Worm (Caenorhabditis elegans) whole organism, young adult: ENCODE data around the gene srw-24.

Experiments used
- B0261.1 ChIP-seq: sonication (generic microtip); optimal IDR thresholded peaks from 2 replicates; lab custom pipeline; 2016; ENCODE audit warnings: mild to moderate bottlenecking, missing genetic modification characterization, moderate library complexity, missing compliant biosample characterization
- F23B12.7 ChIP-seq: sonication (generic microtip); optimal IDR thresholded peaks from 2 replicates; lab custom pipeline; 2017; ENCODE audit warnings: missing genetic modification characterization, mild to moderate bottlenecking, missing compliant biosample characterization, antibody characterized with exemption, moderate library complexity; ENCODE audit not compliant: insufficient read depth
- K12H6.12 ChIP-seq: fragments of 200-800 bp; sonication (Bioruptor generic); optimal IDR thresholded peaks from 2 replicates; lab custom pipeline; 2018; ENCODE audit warnings: mild to moderate bottlenecking, missing genetic modification characterization, missing compliant biosample characterization
- Y53G8AR.9 ChIP-seq: fragments of 200-800 bp; sonication (Bioruptor generic); conservative IDR thresholded peaks from 2 replicates; pipeline ENCODE4 v1.3.6; 2022; ENCODE audit warnings: missing genetic modification reagents, missing genetic modification characterization, missing compliant biosample characterization
- akir-1 ChIP-seq: fragments of 200-800 bp; sonication (Bioruptor generic); optimal IDR thresholded peaks from 2 replicates; lab custom pipeline; 2018; ENCODE audit warnings: mild to moderate bottlenecking, missing genetic modification characterization, moderate library complexity, missing compliant biosample characterization
- aptf-2 ChIP-seq: fragments of 200-800 bp; sonication (Bioruptor generic); conservative IDR thresholded peaks from 2 replicates; pipeline ENCODE4 v1.3.6; 2022; ENCODE audit warnings: missing genetic modification reagents, missing genetic modification characterization, missing compliant biosample characterization
- aptf-3 ChIP-seq: fragments of 200-800 bp; sonication (Bioruptor generic); IDR thresholded peaks from 2 replicates; pipeline ENCODE4 v1.3.6; 2022; ENCODE audit warnings: missing genetic modification characterization, missing compliant biosample characterization
- athp-1 ChIP-seq: sonication (generic microtip); optimal IDR thresholded peaks from 2 replicates; lab custom pipeline; 2017; ENCODE audit warnings: mild to moderate bottlenecking, missing genetic modification characterization, missing compliant biosample characterization
- bed-2 ChIP-seq: fragments of 200-800 bp; sonication (Bioruptor generic); IDR thresholded peaks from 2 replicates; pipeline ENCODE4 v1.3.6; 2022; ENCODE audit warnings: missing genetic modification reagents, missing genetic modification characterization, missing compliant biosample characterization
- cebp-1 ChIP-seq, 2 experiments: fragments of 200-800 bp in 1 of 2; sonication (Bioruptor generic) in 1 of 2; sonication (generic microtip) in 1 of 2; IDR thresholded peaks in 1 of 2; optimal IDR thresholded peaks in 1 of 2; 2 replicates each; pipeline versions ENCODE4 v1.3.6 to Lab custom; 2017 to 2022; ENCODE audit warnings: missing compliant biosample characterization in 2 of 2, missing genetic modification characterization in 2 of 2, mild to moderate bottlenecking in 1 of 2, missing genetic modification reagents in 1 of 2, moderate library complexity in 1 of 2
- cebp-2 ChIP-seq: fragments of 200-800 bp; sonication (Bioruptor generic); IDR thresholded peaks from 2 replicates; pipeline ENCODE4 v1.3.6; 2022; ENCODE audit warnings: missing genetic modification characterization, missing compliant biosample characterization
- ceh-100 ChIP-seq: fragments of 200-800 bp; sonication (Bioruptor generic); IDR thresholded peaks from 2 replicates; pipeline ENCODE4 v1.3.6; 2022; ENCODE audit warnings: missing genetic modification reagents, missing genetic modification characterization, missing compliant biosample characterization
- egrh-3 ChIP-seq: fragments of 200-800 bp; sonication (Bioruptor generic); IDR thresholded peaks from 2 replicates; pipeline ENCODE4 v1.3.6; 2022; ENCODE audit warnings: missing genetic modification reagents, missing genetic modification characterization, missing compliant biosample characterization
- ekl-4 ChIP-seq: fragments of 200-800 bp; sonication (Bioruptor generic); IDR thresholded peaks from 2 replicates; pipeline ENCODE4 v1.3.6; 2022; ENCODE audit warnings: missing genetic modification reagents, missing genetic modification characterization, missing compliant biosample characterization
- hlh-12 ChIP-seq: sonication (generic microtip); optimal IDR thresholded peaks from 2 replicates; lab custom pipeline; 2016; ENCODE audit warnings: missing genetic modification characterization, missing compliant biosample characterization
- hlh-26 ChIP-seq: fragments of 200-800 bp; sonication (Bioruptor generic); conservative IDR thresholded peaks from 2 replicates; pipeline ENCODE4 v1.3.6; 2022; ENCODE audit warnings: missing genetic modification reagents, missing genetic modification characterization, missing compliant biosample characterization
- let-607 ChIP-seq, 2 experiments: fragments of 200-800 bp in 1 of 2; sonication (Bioruptor generic) in 1 of 2; sonication (generic microtip) in 1 of 2; optimal IDR thresholded peaks; 2 replicates each; lab custom pipeline; 2016 to 2018; ENCODE audit warnings: mild to moderate bottlenecking in 2 of 2, missing compliant biosample characterization in 2 of 2, missing genetic modification characterization in 2 of 2, moderate library complexity in 2 of 2, missing genotype in 1 of 2
- lin-26 ChIP-seq: fragments of 200-800 bp; sonication (Bioruptor generic); IDR thresholded peaks from 2 replicates; pipeline ENCODE4 v1.3.6; 2022; ENCODE audit warnings: missing genetic modification reagents, missing genetic modification characterization, missing compliant biosample characterization
- lir-1 ChIP-seq: fragments of 200-800 bp; sonication (Bioruptor generic); conservative IDR thresholded peaks from 2 replicates; pipeline ENCODE4 v1.3.6; 2022; ENCODE audit warnings: missing genetic modification reagents, missing genetic modification characterization, missing compliant biosample characterization
- nfya-1 ChIP-seq: sonication (generic microtip); optimal IDR thresholded peaks from 2 replicates; lab custom pipeline; 2017; ENCODE audit warnings: antibody characterized with exemption, missing compliant biosample characterization, missing genetic modification characterization, borderline replicate concordance; ENCODE audit not compliant: insufficient read depth
- nfya-2 ChIP-seq: fragments of 200-800 bp; sonication (Bioruptor generic); IDR thresholded peaks from 2 replicates; pipeline ENCODE4 v1.3.6; 2022; ENCODE audit warnings: missing genetic modification reagents, missing genetic modification characterization, missing compliant biosample characterization
- nhr-179 ChIP-seq: sonication (generic microtip); optimal IDR thresholded peaks from 2 replicates; lab custom pipeline; 2016; ENCODE audit warnings: mild to moderate bottlenecking, missing genetic modification characterization, missing compliant biosample characterization
- nhr-80 ChIP-seq: sonication (generic microtip); optimal IDR thresholded peaks from 2 replicates; lab custom pipeline; 2016; ENCODE audit warnings: missing genetic modification characterization, missing compliant biosample characterization
- rcor-1 ChIP-seq: fragments of 200-800 bp; sonication (Bioruptor generic); IDR thresholded peaks from 2 replicates; pipeline ENCODE4 v1.3.6; 2022; ENCODE audit warnings: missing genetic modification reagents, missing genetic modification characterization, missing compliant biosample characterization
- rpc-1 ChIP-seq, 2 experiments: fragments of 150-350 bp in 1 of 2; sonication (generic microtip) in 1 of 2; optimal IDR thresholded peaks; 2 replicates each; lab custom pipeline; 2014 to 2018; ENCODE audit warnings: missing biosample characterization in 1 of 2, missing genetic modification characterization in 1 of 2, missing genetic modification reagents in 1 of 2, missing genotype in 1 of 2
- snpc-1.1 ChIP-seq: sonication (generic microtip); optimal IDR thresholded peaks from 2 replicates; lab custom pipeline; 2017; ENCODE audit warnings: missing genetic modification characterization, mild to moderate bottlenecking, missing compliant biosample characterization, antibody characterized with exemption, moderate library complexity, missing genotype, missing genetic modification reagents; ENCODE audit not compliant: insufficient read depth
- somi-1 ChIP-seq: fragments of 200-800 bp; sonication (Bioruptor generic); optimal IDR thresholded peaks from 2 replicates; lab custom pipeline; 2018; ENCODE audit warnings: mild to moderate bottlenecking, missing genetic modification characterization, missing compliant biosample characterization
- sptf-2 ChIP-seq: fragments of 200-800 bp; sonication (Bioruptor generic); optimal IDR thresholded peaks from 2 replicates; lab custom pipeline; 2018; ENCODE audit warnings: mild to moderate bottlenecking, missing genetic modification characterization, missing compliant biosample characterization
- tlf-1 ChIP-seq: fragments of 200-800 bp; sonication (Bioruptor generic); optimal IDR thresholded peaks from 2 replicates; lab custom pipeline; 2018; ENCODE audit warnings: mild to moderate bottlenecking, missing genetic modification characterization, missing compliant biosample characterization
- xnd-1 ChIP-seq: sonication (generic microtip); optimal IDR thresholded peaks from 2 replicates; lab custom pipeline; 2016; ENCODE audit warnings: missing genotype, missing genetic modification reagents, missing genetic modification characterization, missing compliant biosample characterization
- ztf-25 ChIP-seq: fragments of 200-800 bp; sonication (Bioruptor generic); IDR thresholded peaks from 2 replicates; pipeline ENCODE4 v1.3.6; 2022; ENCODE audit warnings: missing genetic modification reagents, missing genetic modification characterization, missing compliant biosample characterization
- ztf-6 ChIP-seq: fragments of 200-800 bp; sonication (Bioruptor generic); IDR thresholded peaks from 2 replicates; pipeline ENCODE4 v1.3.6; 2022; ENCODE audit warnings: missing genetic modification reagents, missing genetic modification characterization, missing compliant biosample characterization

The srw-24 gene

DNA sequence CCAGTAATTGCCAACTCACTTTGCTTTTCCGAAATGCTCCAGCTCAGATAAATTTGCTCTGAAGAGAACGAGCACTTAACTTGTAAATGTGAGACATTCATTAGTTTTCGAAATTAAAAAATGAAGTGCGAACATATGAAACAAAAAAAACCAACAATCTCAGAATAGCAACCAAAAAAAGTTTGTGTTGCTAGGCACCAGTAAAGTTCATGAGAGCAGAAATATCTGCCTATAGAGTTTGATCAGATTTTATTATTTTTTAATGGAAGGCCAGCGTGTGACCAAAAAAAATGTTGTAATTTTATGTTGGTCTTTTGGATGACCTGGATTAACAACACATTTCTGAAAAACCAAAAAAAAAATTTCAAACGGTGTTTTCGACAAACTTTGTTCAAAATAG, 40.4 kb downstream of the srw-24 start, which contains the start of gene M01B2.12:
TSS of gene M01B2.12 (minus strand) at position 101 of the 400 bp plus-strand sequence.
- TF ChIP-seq ceh-100 (GFP tag; lab: Robert Waterston, UW): no peak
- TF ChIP-seq bed-2 (GFP tag; lab: Robert Waterston, UW): no peak
- TF ChIP-seq B0261.1: no peak
- TF ChIP-seq rcor-1 (GFP tag; lab: Robert Waterston, UW): no peak
- no peak for TF ChIP-seq snpc-1.1 (tag; lab: Kevin White, UChicago)
- TF ChIP-seq Y53G8AR.9 (GFP tag; lab: Robert Waterston, UW): no peak
- no peak for TF ChIP-seq aptf-2

DNA sequence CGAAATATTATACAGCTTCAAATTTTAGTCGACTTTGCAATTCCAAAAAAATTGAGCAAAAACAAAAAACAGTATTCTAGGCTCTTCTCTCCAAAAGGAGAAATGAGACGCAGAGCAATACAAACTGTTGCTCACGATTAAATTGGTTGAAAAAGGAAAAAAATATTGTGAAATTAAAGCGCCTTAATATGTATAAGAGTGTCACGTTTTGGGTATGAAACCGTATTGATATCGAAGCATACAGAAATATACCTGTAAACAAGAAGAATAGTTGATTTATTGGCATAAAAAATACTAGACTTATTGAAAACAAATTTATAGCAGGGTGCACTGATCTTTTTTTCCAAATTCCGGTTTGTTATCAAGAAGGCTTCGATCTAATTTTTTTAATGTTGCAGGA, 42.0 kb downstream of the srw-24 start, which contains the start of gene M01B2.13:
TSS of gene M01B2.13 (minus strand) at position 101 of the 400 bp plus-strand sequence.
- TF ChIP-seq xnd-1 (tag; lab: Kevin White, UChicago) (no peak), nhr-179 (no peak), lin-26 (no peak), ekl-4 (no peak), ztf-25 (GFP tag; lab: Robert Waterston, UW) (no peak), rpc-1 (optimal IDR thresholded peaks at IDR 0.05; lab: Kevin White, UChicago) (no peak), rpc-1 (tag; optimal IDR thresholded peaks at IDR 0.05; lab: Kevin White, UChicago) (no peak), aptf-3 (no peak), K12H6.12 (no peak)

DNA sequence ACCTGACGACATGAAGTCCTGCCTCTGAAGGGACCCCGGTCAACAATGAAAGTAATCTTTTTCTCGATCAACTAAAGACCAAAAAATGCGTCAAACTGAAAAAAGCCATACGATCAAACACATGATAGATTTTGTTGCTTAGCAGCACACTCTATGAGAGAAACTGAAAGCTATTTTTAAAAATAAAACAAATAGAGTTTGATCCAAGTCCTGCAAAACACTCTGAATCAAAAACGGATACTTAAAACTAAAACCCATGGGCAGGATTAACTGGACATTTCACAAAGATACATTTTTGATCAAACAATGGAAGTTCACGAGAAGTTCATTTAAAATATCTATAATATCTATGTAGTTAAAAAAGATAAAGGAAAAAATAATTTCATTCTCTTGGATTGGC, 43.6 kb downstream of the srw-24 start, which contains the start of gene T10H4.13:
TSS of gene T10H4.13 (minus strand) at position 101 of the 400 bp plus-strand sequence.
- no peak for TF ChIP-seq lir-1
- TF ChIP-seq nhr-80 (tag; lab: Kevin White, UChicago): no peak
- TF ChIP-seq akir-1 (GFP tag; lab: Kevin White, UChicago): no peak
- TF ChIP-seq cebp-2 (GFP tag; lab: Robert Waterston, UW): no peak
- no peak for TF ChIP-seq ztf-6
- no peak for TF ChIP-seq egrh-3 (GFP tag; lab: Robert Waterston, UW)
- no peak for TF ChIP-seq let-607 (tag; optimal IDR thresholded peaks at IDR 0.05; lab: Kevin White, UChicago)
- TF ChIP-seq nfya-1 (tag; lab: Kevin White, UChicago): no peak
- TF ChIP-seq tlf-1: no peak
- no peak for TF ChIP-seq xnd-1 (tag; lab: Kevin White, UChicago)
- no peak for TF ChIP-seq rpc-1 (optimal IDR thresholded peaks at IDR 0.05; lab: Kevin White, UChicago)
- no peak for TF ChIP-seq rpc-1 (tag; optimal IDR thresholded peaks at IDR 0.05; lab: Kevin White, UChicago)
- no peak for TF ChIP-seq hlh-26
- TF ChIP-seq sptf-2 (GFP tag; lab: Kevin White, UChicago): no peak
- TF ChIP-seq athp-1 (tag; lab: Kevin White, UChicago): no peak
- no peak for TF ChIP-seq cebp-1 (GFP tag; IDR thresholded peaks at IDR 0.05; lab: Robert Waterston, UW)
- TF ChIP-seq cebp-1 (tag; optimal IDR thresholded peaks at IDR 0.05; lab: Kevin White, UChicago): no peak

- no peak for TF ChIP-seq rpc-1 (optimal IDR thresholded peaks at IDR 0.05; lab: Kevin White, UChicago)
- TF ChIP-seq rpc-1 (tag; optimal IDR thresholded peaks at IDR 0.05; lab: Kevin White, UChicago): no peak
- no peak for TF ChIP-seq F23B12.7 (tag; lab: Kevin White, UChicago)
- TF ChIP-seq aptf-2: no peak
- TF ChIP-seq somi-1: no peak
- TF ChIP-seq bed-2 (GFP tag; lab: Robert Waterston, UW): no peak
- TF ChIP-seq nfya-2 (GFP tag; lab: Robert Waterston, UW): no peak
- TF ChIP-seq hlh-12 (tag; lab: Kevin White, UChicago): no peak
Measured at ce11 chrV:15268302-15268701, 44.5 kb downstream of the srw-24 start, which contains the start of gene srw-22. TSS of gene srw-22 (plus strand) at chrV:15268602.
